Fruit fly (Drosophila melanogaster) whole organism, embryonic: ENCODE data around the gene kirre.
A peak's percentile ranks its signal among the peaks of the same experiment; 100 is the strongest.

Source experiments
- Atf-2 ChIP-seq: fragments of 200-800 bp; sonication (Bioruptor generic); optimal IDR thresholded peaks from 2 replicates; lab custom pipeline; 2016; ENCODE audit warnings: missing biosample characterization, missing genetic modification characterization
- Bdp1 ChIP-seq: fragments of 200-800 bp; sonication (Bioruptor generic); optimal IDR thresholded peaks from 3 replicates; lab custom pipeline; 2016; ENCODE audit warnings: missing biosample characterization, missing genetic modification characterization
- CG10267 ChIP-seq: fragments of 200-800 bp; sonication (Bioruptor generic); optimal IDR thresholded peaks from 2 replicates; lab custom pipeline; 2018; ENCODE audit warnings: missing biosample characterization, mild to moderate bottlenecking, missing genetic modification characterization, moderate library complexity
- CG10366 ChIP-seq: fragments of 200-800 bp; sonication (Bioruptor generic); IDR thresholded peaks from 2 replicates; pipeline ENCODE4 v1.3.6; 2022; ENCODE audit warnings: missing biosample characterization, missing genetic modification characterization
- CG11085 ChIP-seq: fragments of 200-800 bp; sonication (Bioruptor generic); IDR thresholded peaks from 2 replicates; pipeline ENCODE4 v1.3.6; 2022; ENCODE audit warnings: missing biosample characterization, missing genetic modification characterization
- CG11456 ChIP-seq: fragments of 200-800 bp; sonication (Bioruptor generic); IDR thresholded peaks from 3 replicates; pipeline ENCODE4 v1.3.6; 2022; ENCODE audit warnings: missing biosample characterization, missing genetic modification characterization
- CG12391 ChIP-seq: fragments of 200-800 bp; sonication (Bioruptor generic); optimal IDR thresholded peaks from 3 replicates; lab custom pipeline; 2018; ENCODE audit warnings: missing biosample characterization, mild to moderate bottlenecking, missing genetic modification characterization, moderate library complexity
- CG13624 ChIP-seq: fragments of 200-800 bp; sonication (Bioruptor generic); optimal IDR thresholded peaks from 2 replicates; lab custom pipeline; 2016; ENCODE audit warnings: missing biosample characterization, missing genetic modification characterization
- CG18011 ChIP-seq: fragments of 200-800 bp; sonication (Bioruptor generic); optimal IDR thresholded peaks from 2 replicates; lab custom pipeline; 2017; ENCODE audit warnings: missing biosample characterization, missing genetic modification characterization, mild to moderate bottlenecking, moderate library complexity, missing genotype
- CG31441 ChIP-seq: fragments of 200-800 bp; sonication (Bioruptor generic); IDR thresholded peaks from 2 replicates; pipeline ENCODE4 v1.3.6; 2022; ENCODE audit warnings: missing biosample characterization, missing genetic modification characterization
- CG32767 ChIP-seq: fragments of 200-800 bp; sonication (Bioruptor generic); IDR thresholded peaks from 2 replicates; pipeline ENCODE4 v1.3.6; 2022; ENCODE audit warnings: missing biosample characterization, missing genetic modification characterization
- CG33213 ChIP-seq: fragments of 200-800 bp; sonication (Bioruptor generic); optimal IDR thresholded peaks from 3 replicates; lab custom pipeline; 2016; ENCODE audit warnings: missing biosample characterization, missing genetic modification characterization
- CG6791 ChIP-seq: fragments of 200-800 bp; sonication (Bioruptor generic); IDR thresholded peaks from 3 replicates; pipeline ENCODE4 v1.3.6; 2022; ENCODE audit warnings: missing biosample characterization, missing genetic modification characterization; ENCODE audit not compliant: partially characterized antibody
- CG8388 ChIP-seq: fragments of 200-800 bp; sonication (Bioruptor generic); optimal IDR thresholded peaks from 2 replicates; lab custom pipeline; 2019; ENCODE audit warnings: missing biosample characterization, mild to moderate bottlenecking, missing genetic modification characterization, moderate library complexity
- CG9876 ChIP-seq: fragments of 200-800 bp; sonication (Bioruptor generic); optimal IDR thresholded peaks from 2 replicates; lab custom pipeline; 2016; ENCODE audit warnings: missing biosample characterization, missing genetic modification characterization
- Dek ChIP-seq: fragments of 200-800 bp; sonication (Bioruptor generic); optimal IDR thresholded peaks from 3 replicates; lab custom pipeline; 2019; ENCODE audit warnings: missing biosample characterization, mild to moderate bottlenecking, missing genetic modification characterization, moderate library complexity
- Dll ChIP-seq: fragments of 200-800 bp; sonication (Bioruptor generic); IDR thresholded peaks from 4 replicates; pipeline ENCODE4 v1.3.6; 2022; ENCODE audit warnings: missing biosample characterization, missing genetic modification characterization; ENCODE audit not compliant: partially characterized antibody
- Doc3 ChIP-seq: fragments of 200-800 bp; sonication (Bioruptor generic); IDR thresholded peaks from 3 replicates; pipeline ENCODE4 v1.3.6; 2022; ENCODE audit warnings: missing biosample characterization, missing genetic modification characterization; ENCODE audit not compliant: partially characterized antibody
- Drgx ChIP-seq: fragments of 200-800 bp; sonication (Bioruptor generic); IDR thresholded peaks from 2 replicates; pipeline ENCODE4 v1.3.6; 2022; ENCODE audit warnings: missing biosample characterization, missing genetic modification characterization
- GATAe ChIP-seq: fragments of 200-800 bp; sonication (Bioruptor generic); conservative IDR thresholded peaks from 2 replicates; pipeline ENCODE4 v1.3.6; 2022; ENCODE audit warnings: missing biosample characterization, missing genetic modification characterization
- Gsc ChIP-seq: fragments of 200-800 bp; sonication (Bioruptor generic); IDR thresholded peaks from 2 replicates; pipeline ENCODE4 v1.3.6; 2022; ENCODE audit warnings: missing biosample characterization, missing genetic modification characterization
- HHEX ChIP-seq: fragments of 200-800 bp; sonication (Bioruptor generic); optimal IDR thresholded peaks from 3 replicates; lab custom pipeline; 2017; ENCODE audit warnings: missing biosample characterization, mild to moderate bottlenecking, missing genetic modification characterization, missing genetic modification reagents
- HLHmδ ChIP-seq: fragments of 200-800 bp; sonication (Bioruptor generic); optimal IDR thresholded peaks from 2 replicates; lab custom pipeline; 2018; ENCODE audit warnings: missing biosample characterization, mild to moderate bottlenecking, missing genetic modification characterization, moderate library complexity
- HmgZ ChIP-seq: fragments of 200-800 bp; sonication (Bioruptor generic); optimal IDR thresholded peaks from 2 replicates; lab custom pipeline; 2018; ENCODE audit warnings: missing biosample characterization, mild to moderate bottlenecking, missing genetic modification characterization
- Hsf ChIP-seq: fragments of 200-800 bp; sonication (Bioruptor generic); optimal IDR thresholded peaks from 3 replicates; lab custom pipeline; 2016; ENCODE audit warnings: missing biosample characterization, missing genetic modification characterization
- Mrtf ChIP-seq: fragments of 200-800 bp; sonication (Bioruptor generic); IDR thresholded peaks from 3 replicates; pipeline ENCODE4 v1.3.6; 2022; ENCODE audit warnings: missing biosample characterization, missing genetic modification characterization
- Sox102F ChIP-seq: fragments of 200-800 bp; sonication (Bioruptor generic); optimal IDR thresholded peaks from 2 replicates; lab custom pipeline; 2018; ENCODE audit warnings: missing biosample characterization, mild to moderate bottlenecking, missing genetic modification characterization, moderate library complexity
- Vsx1 ChIP-seq: fragments of 200-800 bp; sonication (Bioruptor generic); optimal IDR thresholded peaks from 2 replicates; lab custom pipeline; 2017; ENCODE audit warnings: missing biosample characterization, mild to moderate bottlenecking, missing genetic modification characterization, missing genetic modification reagents
- corto ChIP-seq: fragments of 200-800 bp; sonication (Bioruptor generic); optimal IDR thresholded peaks from 2 replicates; lab custom pipeline; 2016; ENCODE audit warnings: missing biosample characterization, mild to moderate bottlenecking, missing genetic modification characterization, moderate library complexity
- dpn ChIP-seq, 2 experiments: fragments of 200-800 bp; sonication (Bioruptor generic); optimal IDR thresholded peaks; 3 replicates each; lab custom pipeline; 2016; ENCODE audit warnings: missing biosample characterization in 2 of 2, missing genetic modification characterization in 2 of 2
- fd102C ChIP-seq: fragments of 200-800 bp; sonication (Bioruptor generic); optimal IDR thresholded peaks from 2 replicates; lab custom pipeline; 2018; ENCODE audit warnings: missing biosample characterization, mild to moderate bottlenecking, missing genetic modification characterization, moderate library complexity
- grau ChIP-seq: fragments of 200-800 bp; optimal IDR thresholded peaks from 3 replicates; lab custom pipeline; 2019; ENCODE audit warnings: missing biosample characterization, mild to moderate bottlenecking, missing genetic modification characterization, moderate library complexity
- h ChIP-seq: fragments of >200 bp; optimal IDR thresholded peaks from 2 replicates; lab custom pipeline; 2017
- hkb ChIP-seq, 2 experiments: fragments of 200-800 bp in 1 of 2; fragments of >200 bp in 1 of 2; sonication (Bioruptor generic) in 1 of 2; IDR thresholded peaks in 1 of 2; optimal IDR thresholded peaks in 1 of 2; 2 replicates each; pipeline versions ENCODE4 v1.3.6 to Lab custom; 2017 to 2022; ENCODE audit warnings: missing biosample characterization in 1 of 2, missing genetic modification characterization in 1 of 2
- lbe ChIP-seq: fragments of 200-800 bp; sonication (Bioruptor generic); optimal IDR thresholded peaks from 2 replicates; lab custom pipeline; 2016; ENCODE audit warnings: missing biosample characterization, mild to moderate bottlenecking, missing genetic modification characterization
- lola ChIP-seq, 3 experiments: fragments of >200 bp in 2 of 3; fragments of 200-800 bp in 1 of 3; sonication (Bioruptor generic) in 1 of 3; optimal IDR thresholded peaks; 2 replicates each; lab custom pipeline; 2017 to 2019; ENCODE audit warnings: missing biosample characterization in 3 of 3, missing genetic modification characterization in 3 of 3, mild to moderate bottlenecking in 1 of 3, moderate library complexity in 1 of 3
- nmo ChIP-seq: fragments of 200-800 bp; sonication (Bioruptor generic); optimal IDR thresholded peaks from 2 replicates; lab custom pipeline; 2018; ENCODE audit warnings: missing biosample characterization, mild to moderate bottlenecking, missing genetic modification characterization, moderate library complexity
- row ChIP-seq: fragments of 200-800 bp; sonication (Bioruptor generic); IDR thresholded peaks from 3 replicates; pipeline ENCODE4 v1.3.6; 2022; ENCODE audit warnings: missing biosample characterization, missing genetic modification characterization
- seq ChIP-seq: fragments of 200-800 bp; sonication (Bioruptor generic); IDR thresholded peaks from 2 replicates; pipeline ENCODE4 v1.3.6; 2022; ENCODE audit warnings: missing biosample characterization, missing genetic modification characterization
- sr ChIP-seq: fragments of 200-800 bp; sonication (Bioruptor generic); IDR thresholded peaks from 3 replicates; pipeline ENCODE4 v1.3.6; 2022; ENCODE audit warnings: missing biosample characterization, missing genetic modification characterization
- tll ChIP-seq, 2 experiments: fragments of 200-800 bp in 1 of 2; fragments of >200 bp in 1 of 2; sonication (Bioruptor generic) in 1 of 2; optimal IDR thresholded peaks; 2 replicates each; lab custom pipeline; 2017 to 2019; ENCODE audit warnings: missing biosample characterization in 2 of 2, missing genetic modification characterization in 2 of 2, mild to moderate bottlenecking in 1 of 2, moderate library complexity in 1 of 2

kirre gene

dm6 chrX:3041057-3041473, 300.9 kb downstream of the kirre start (continued):
- TF ChIP-seq Vsx1, result no peak
- no peak for TF ChIP-seq CG13624 (GFP tag; lab: Kevin White, UChicago)
- no peak for TF ChIP-seq CG33213 (GFP tag; lab: Kevin White, UChicago)
- TF ChIP-seq CG12391 (tag; lab: Kevin White, UChicago), result peak; percentile 13
- no peak for TF ChIP-seq Hsf (GFP tag; lab: Kevin White, UChicago)
- TF ChIP-seq tll (GFP tag; optimal IDR thresholded peaks at IDR 0.05; lab: Kevin White, UChicago), result no peak
- TF ChIP-seq CG10267 (tag; lab: Kevin White, UChicago), result no peak
- no peak for TF ChIP-seq Doc3 (GFP tag; lab: Robert Waterston, UW)
- peak; percentile 68 for TF ChIP-seq Drgx (GFP tag; lab: Robert Waterston, UW)
- TF ChIP-seq CG6791 (GFP tag; lab: Robert Waterston, UW), result no peak
- peak; percentile 8 for TF ChIP-seq Sox102F (GFP tag; lab: Kevin White, UChicago)
- TF ChIP-seq CG18011 (GFP tag; lab: Kevin White, UChicago), result no peak
- no peak for TF ChIP-seq Bdp1 (GFP tag; lab: Kevin White, UChicago)
- TF ChIP-seq GATAe, result no peak
- TF ChIP-seq h (lab: Kevin White, UChicago), result no peak
- TF ChIP-seq CG32767, result no peak
- TF ChIP-seq lola (GFP tag; optimal IDR thresholded peaks at IDR 0.05; lab: Kevin White, UChicago), result peak in 1 of 3 experiments; percentile 24
- no peak for TF ChIP-seq HmgZ
- no peak for TF ChIP-seq Atf-2 (GFP tag; lab: Kevin White, UChicago)
- no peak for TF ChIP-seq fd102C (GFP tag; lab: Kevin White, UChicago)
- TF ChIP-seq CG11456 (GFP tag; lab: Robert Waterston, UW), result no peak
- TF ChIP-seq CG10366 (GFP tag; lab: Robert Waterston, UW), result no peak
- no peak for TF ChIP-seq seq
- no peak for TF ChIP-seq HHEX (GFP tag; lab: Kevin White, UChicago)
- TF ChIP-seq CG11085 (GFP tag; lab: Robert Waterston, UW), result no peak
- no peak for TF ChIP-seq CG8388 (GFP tag; lab: Kevin White, UChicago)
- no peak for TF ChIP-seq Dll
- peak; percentile 56 for TF ChIP-seq lbe (GFP tag; lab: Kevin White, UChicago)
- TF ChIP-seq HLHmδ (GFP tag; lab: Kevin White, UChicago), result no peak
- no peak for TF ChIP-seq Mrtf (GFP tag; lab: Robert Waterston, UW)
- no peak for TF ChIP-seq Dek (tag; lab: Kevin White, UChicago)
- no peak for TF ChIP-seq dpn (GFP tag; optimal IDR thresholded peaks at IDR 0.05; lab: Kevin White, UChicago)
- peak; percentile 6 for TF ChIP-seq grau (tag; lab: Kevin White, UChicago)
- TF ChIP-seq Gsc (GFP tag; lab: Robert Waterston, UW), result no peak
- TF ChIP-seq nmo (GFP tag; lab: Kevin White, UChicago), result peak; percentile 8
- no peak for TF ChIP-seq CG9876 (GFP tag; lab: Kevin White, UChicago)
- TF ChIP-seq CG31441 (GFP tag; lab: Robert Waterston, UW), result 0 out of 2 replicates have a peak, but pooled peaks have one; percentile 26
- no peak for TF ChIP-seq hkb (optimal IDR thresholded peaks at IDR 0.05; lab: Kevin White, UChicago)
- no peak for TF ChIP-seq hkb (GFP tag; IDR thresholded peaks at IDR 0.05; lab: Robert Waterston, UW)
- TF ChIP-seq sr (GFP tag; lab: Robert Waterston, UW), result no peak
- no peak for TF ChIP-seq row (GFP tag; lab: Robert Waterston, UW)
- peak; percentile 60 for TF ChIP-seq corto (GFP tag; lab: Kevin White, UChicago)
- TF ChIP-seq, all 482 proteins: peak for 18
